Fruit fly (Drosophila melanogaster) whole organism, embryonic: ENCODE data around the gene Ask1.
A peak's percentile ranks its signal among the peaks of the same experiment; 100 is the strongest.

Experiments used
- Abd-B ChIP-seq: fragments of 200-800 bp; sonication (Bioruptor generic); optimal IDR thresholded peaks from 2 replicates; lab custom pipeline; 2018; ENCODE audit warnings: missing biosample characterization, mild to moderate bottlenecking, missing genetic modification characterization, moderate library complexity
- Aef1 ChIP-seq: fragments of 200-800 bp; sonication (Bioruptor generic); IDR thresholded peaks from 3 replicates; pipeline ENCODE4 v1.3.6; 2022; ENCODE audit warnings: missing biosample characterization, missing genetic modification characterization
- Atf6 ChIP-seq: fragments of 200-800 bp; sonication (Bioruptor generic); IDR thresholded peaks from 2 replicates; pipeline ENCODE4 v1.3.6; 2022; ENCODE audit warnings: missing biosample characterization, missing genetic modification characterization
- CG10565 ChIP-seq: fragments of 200-800 bp; sonication (Bioruptor generic); optimal IDR thresholded peaks from 3 replicates; lab custom pipeline; 2016; ENCODE audit warnings: missing biosample characterization, mild to moderate bottlenecking, missing genetic modification characterization
- CG10959 ChIP-seq: fragments of 200-800 bp; sonication (Bioruptor generic); IDR thresholded peaks from 2 replicates; pipeline ENCODE4 v1.3.6; 2022; ENCODE audit warnings: missing biosample characterization, missing genetic modification characterization
- CG11456 ChIP-seq: fragments of 200-800 bp; sonication (Bioruptor generic); IDR thresholded peaks from 3 replicates; pipeline ENCODE4 v1.3.6; 2022; ENCODE audit warnings: missing biosample characterization, missing genetic modification characterization
- CG13287 ChIP-seq: fragments of 200-800 bp; sonication (Bioruptor generic); IDR thresholded peaks from 2 replicates; pipeline ENCODE4 v1.3.6; 2022; ENCODE audit warnings: missing biosample characterization, missing genetic modification characterization; ENCODE audit not compliant: partially characterized antibody
- CG13296 ChIP-seq: fragments of 200-800 bp; sonication (Bioruptor generic); optimal IDR thresholded peaks from 3 replicates; lab custom pipeline; 2018; ENCODE audit warnings: missing biosample characterization, mild to moderate bottlenecking, missing genetic modification characterization
- CG13894 ChIP-seq: fragments of 200-800 bp; sonication (Bioruptor generic); optimal IDR thresholded peaks from 3 replicates; lab custom pipeline; 2018; ENCODE audit warnings: missing biosample characterization, mild to moderate bottlenecking, missing genetic modification characterization, moderate library complexity
- CG14441 ChIP-seq: fragments of 200-800 bp; sonication (Bioruptor generic); IDR thresholded peaks from 2 replicates; pipeline ENCODE4 v1.3.6; 2022; ENCODE audit warnings: missing biosample characterization, missing genetic modification characterization
- CG14710 ChIP-seq: fragments of 200-800 bp; sonication (Bioruptor generic); optimal IDR thresholded peaks from 3 replicates; lab custom pipeline; 2019; ENCODE audit warnings: missing biosample characterization, mild to moderate bottlenecking, missing genetic modification characterization, moderate library complexity
- CG14965 ChIP-seq: fragments of 200-800 bp; sonication (Bioruptor generic); optimal IDR thresholded peaks from 2 replicates; lab custom pipeline; 2016; ENCODE audit warnings: missing biosample characterization, missing genetic modification characterization, borderline replicate concordance
- CG18476 ChIP-seq: fragments of 200-800 bp; sonication (Bioruptor generic); optimal IDR thresholded peaks from 2 replicates; lab custom pipeline; 2016; ENCODE audit warnings: missing biosample characterization, mild to moderate bottlenecking, missing genetic modification characterization
- CG18764 ChIP-seq: fragments of 200-800 bp; sonication (Bioruptor generic); optimal IDR thresholded peaks from 3 replicates; lab custom pipeline; 2016; ENCODE audit warnings: missing biosample characterization, missing genetic modification characterization
- CG2889 ChIP-seq: fragments of 200-800 bp; sonication (Bioruptor generic); IDR thresholded peaks from 3 replicates; pipeline ENCODE4 v1.3.6; 2022; ENCODE audit warnings: missing biosample characterization, missing genetic modification characterization
- CG30431 ChIP-seq: fragments of 200-800 bp; sonication (Bioruptor generic); optimal IDR thresholded peaks from 2 replicates; lab custom pipeline; 2017; ENCODE audit warnings: missing biosample characterization, missing genetic modification characterization
- CG4707 ChIP-seq: fragments of 200-800 bp; sonication (Bioruptor generic); optimal IDR thresholded peaks from 2 replicates; lab custom pipeline; 2018; ENCODE audit warnings: missing biosample characterization, mild to moderate bottlenecking, missing genetic modification characterization, moderate library complexity
- CG7745 ChIP-seq: fragments of 200-800 bp; sonication (Bioruptor generic); optimal IDR thresholded peaks from 2 replicates; lab custom pipeline; 2018; ENCODE audit warnings: missing biosample characterization, mild to moderate bottlenecking, missing genetic modification characterization, moderate library complexity
- CG7786 ChIP-seq: fragments of 200-800 bp; sonication (Bioruptor generic); optimal IDR thresholded peaks from 2 replicates; lab custom pipeline; 2016; ENCODE audit warnings: missing biosample characterization, missing genetic modification characterization
- CG7963 ChIP-seq: fragments of 200-800 bp; sonication (Bioruptor generic); IDR thresholded peaks from 3 replicates; pipeline ENCODE4 v1.3.6; 2022; ENCODE audit warnings: missing biosample characterization, missing genetic modification characterization; ENCODE audit not compliant: partially characterized antibody
- CG9876 ChIP-seq: fragments of 200-800 bp; sonication (Bioruptor generic); optimal IDR thresholded peaks from 2 replicates; lab custom pipeline; 2016; ENCODE audit warnings: missing biosample characterization, missing genetic modification characterization
- Dek ChIP-seq: fragments of 200-800 bp; sonication (Bioruptor generic); optimal IDR thresholded peaks from 3 replicates; lab custom pipeline; 2019; ENCODE audit warnings: missing biosample characterization, mild to moderate bottlenecking, missing genetic modification characterization, moderate library complexity
- Doc2 ChIP-seq: fragments of 200-800 bp; sonication (Bioruptor generic); IDR thresholded peaks from 2 replicates; pipeline ENCODE4 v1.3.6; 2022; ENCODE audit warnings: missing biosample characterization, missing genetic modification characterization
- Dref ChIP-seq: fragments of 200-800 bp; sonication (Bioruptor generic); IDR thresholded peaks from 2 replicates; pipeline ENCODE4 v1.3.6; 2022; ENCODE audit warnings: missing biosample characterization, missing genetic modification characterization
- Drgx ChIP-seq: fragments of 200-800 bp; sonication (Bioruptor generic); IDR thresholded peaks from 2 replicates; pipeline ENCODE4 v1.3.6; 2022; ENCODE audit warnings: missing biosample characterization, missing genetic modification characterization
- H2.0 ChIP-seq: fragments of 200-800 bp; sonication (Bioruptor generic); IDR thresholded peaks from 2 replicates; pipeline ENCODE4 v1.3.6; 2022; ENCODE audit warnings: missing biosample characterization, missing genetic modification characterization
- Hand ChIP-seq: fragments of 200-800 bp; sonication (Bioruptor generic); optimal IDR thresholded peaks from 2 replicates; lab custom pipeline; 2017; ENCODE audit warnings: mild to moderate bottlenecking, missing biosample characterization, missing genetic modification reagents, missing genetic modification characterization
- Hsf ChIP-seq: fragments of 200-800 bp; sonication (Bioruptor generic); optimal IDR thresholded peaks from 3 replicates; lab custom pipeline; 2016; ENCODE audit warnings: missing biosample characterization, missing genetic modification characterization
- MBD-R2 ChIP-seq: fragments of 200-800 bp; sonication (Bioruptor generic); IDR thresholded peaks from 2 replicates; pipeline ENCODE4 v1.3.6; 2022; ENCODE audit warnings: missing biosample characterization, missing genetic modification characterization
- Nf-YA ChIP-seq: fragments of 200-800 bp; sonication (Bioruptor generic); IDR thresholded peaks from 2 replicates; pipeline ENCODE4 v1.3.6; 2022; ENCODE audit warnings: missing biosample characterization, missing genetic modification characterization
- Nf-YB ChIP-seq: fragments of 200-800 bp; sonication (Bioruptor generic); optimal IDR thresholded peaks from 3 replicates; lab custom pipeline; 2019; ENCODE audit warnings: missing biosample characterization, mild to moderate bottlenecking, missing genetic modification characterization, moderate library complexity
- PHDP ChIP-seq: fragments of 200-800 bp; sonication (Bioruptor generic); optimal IDR thresholded peaks from 3 replicates; lab custom pipeline; 2018; ENCODE audit warnings: missing biosample characterization, mild to moderate bottlenecking, missing genetic modification characterization, moderate library complexity
- Sry-δ ChIP-seq: fragments of 200-800 bp; sonication (Bioruptor generic); optimal IDR thresholded peaks from 2 replicates; lab custom pipeline; 2016; ENCODE audit warnings: missing biosample characterization, missing genetic modification characterization
- Xbp1 ChIP-seq: fragments of 200-800 bp; sonication (Bioruptor generic); optimal IDR thresholded peaks from 3 replicates; lab custom pipeline; 2016; ENCODE audit warnings: missing biosample characterization, mild to moderate bottlenecking, missing genetic modification characterization
- ab ChIP-seq: fragments of 200-800 bp; sonication (Bioruptor generic); optimal IDR thresholded peaks from 2 replicates; lab custom pipeline; 2016; ENCODE audit warnings: missing biosample characterization, missing genetic modification characterization
- amos ChIP-seq: fragments of 200-800 bp; sonication (Bioruptor generic); IDR thresholded peaks from 2 replicates; pipeline ENCODE4 v1.3.6; 2022; ENCODE audit warnings: missing biosample characterization, missing genetic modification characterization; ENCODE audit not compliant: partially characterized antibody
- aop ChIP-seq: fragments of 200-800 bp; sonication (Bioruptor generic); IDR thresholded peaks from 2 replicates; pipeline ENCODE4 v1.3.6; 2022; ENCODE audit warnings: missing biosample characterization, missing genetic modification characterization
- cad ChIP-seq: fragments of >200 bp; optimal IDR thresholded peaks from 2 replicates; lab custom pipeline; 2017; ENCODE audit warnings: missing biosample characterization, missing genetic modification characterization
- disco-r ChIP-seq: fragments of 200-800 bp; sonication (Bioruptor generic); optimal IDR thresholded peaks from 2 replicates; lab custom pipeline; 2016; ENCODE audit warnings: missing biosample characterization, missing genetic modification characterization
- dm ChIP-seq: fragments of 200-800 bp; sonication (Bioruptor generic); optimal IDR thresholded peaks from 3 replicates; lab custom pipeline; 2016; ENCODE audit warnings: missing biosample characterization, missing genetic modification characterization
- dmrt11E ChIP-seq: fragments of 200-800 bp; sonication (Bioruptor generic); optimal IDR thresholded peaks from 3 replicates; lab custom pipeline; 2018; ENCODE audit warnings: missing biosample characterization, mild to moderate bottlenecking, missing genetic modification characterization, moderate library complexity
- fd3F ChIP-seq: fragments of 200-800 bp; sonication (Bioruptor generic); optimal IDR thresholded peaks from 2 replicates; lab custom pipeline; 2018; ENCODE audit warnings: missing biosample characterization, mild to moderate bottlenecking, missing genetic modification characterization, moderate library complexity
- gem ChIP-seq: fragments of 200-800 bp; sonication (Bioruptor generic); optimal IDR thresholded peaks from 2 replicates; lab custom pipeline; 2019; ENCODE audit warnings: missing biosample characterization, mild to moderate bottlenecking, missing genetic modification characterization, moderate library complexity
- grn ChIP-seq: fragments of 200-800 bp; sonication (Bioruptor generic); optimal IDR thresholded peaks from 3 replicates; lab custom pipeline; 2017; ENCODE audit warnings: missing biosample characterization, missing genetic modification characterization
- maf-S ChIP-seq: fragments of 200-800 bp; sonication (Bioruptor generic); optimal IDR thresholded peaks from 2 replicates; lab custom pipeline; 2016; ENCODE audit warnings: missing biosample characterization, missing genetic modification characterization
- p53 ChIP-seq: fragments of 200-800 bp; sonication (Bioruptor generic); optimal IDR thresholded peaks from 2 replicates; lab custom pipeline; 2016; ENCODE audit warnings: missing biosample characterization, missing genetic modification characterization
- pita ChIP-seq: fragments of 200-800 bp; sonication (Bioruptor generic); optimal IDR thresholded peaks from 2 replicates; lab custom pipeline; 2017; ENCODE audit warnings: missing biosample characterization, mild to moderate bottlenecking, missing genetic modification characterization
- pnt ChIP-seq: fragments of 200-800 bp; sonication (Bioruptor generic); optimal IDR thresholded peaks from 3 replicates; lab custom pipeline; 2016; ENCODE audit warnings: missing biosample characterization, missing genetic modification characterization
- pros ChIP-seq: fragments of 200-800 bp; sonication (Bioruptor generic); optimal IDR thresholded peaks from 3 replicates; lab custom pipeline; 2019; ENCODE audit warnings: missing biosample characterization, mild to moderate bottlenecking, missing genetic modification characterization, moderate library complexity
- seq ChIP-seq: fragments of 200-800 bp; sonication (Bioruptor generic); IDR thresholded peaks from 2 replicates; pipeline ENCODE4 v1.3.6; 2022; ENCODE audit warnings: missing biosample characterization, missing genetic modification characterization
- slp2 ChIP-seq: fragments of 200-800 bp; sonication (Bioruptor generic); optimal IDR thresholded peaks from 2 replicates; lab custom pipeline; 2016; ENCODE audit warnings: missing biosample characterization, missing genetic modification characterization

Gene Ask1

dm6 chr3R:19892046-19892445 is 12.5 kb downstream of the Ask1 start:
- no peak for TF ChIP-seq pros (GFP tag; lab: Kevin White, UChicago)
- TF ChIP-seq Hand, result no peak
- no peak for TF ChIP-seq aop (GFP tag; lab: Robert Waterston, UW)
- peak; percentile 69 for TF ChIP-seq Xbp1 (GFP tag; lab: Kevin White, UChicago)
- TF ChIP-seq CG14441 (GFP tag; lab: Robert Waterston, UW), result peak; percentile 87
- peak; percentile 33 for TF ChIP-seq dm (GFP tag; lab: Kevin White, UChicago)
- peak; percentile 14; the same call in 1 of the 2 replicates for TF ChIP-seq CG13287 (GFP tag; lab: Robert Waterston, UW)
- peak; percentile 68 for TF ChIP-seq CG7786 (GFP tag; lab: Kevin White, UChicago)
- peak; percentile 49 for TF ChIP-seq CG18764 (GFP tag; lab: Kevin White, UChicago)
- peak; percentile 34; the same call in 1 of the 2 replicates for TF ChIP-seq MBD-R2 (GFP tag; lab: Robert Waterston, UW)
- peak; percentile 61 for TF ChIP-seq Hsf
- peak; percentile 69 for TF ChIP-seq pnt (GFP tag; lab: Kevin White, UChicago)
- TF ChIP-seq Sry-δ (GFP tag; lab: Kevin White, UChicago), result peak; percentile 20
- TF ChIP-seq slp2 (GFP tag; lab: Kevin White, UChicago), result peak; percentile 33
- peak; percentile 71 for TF ChIP-seq seq (GFP tag; lab: Robert Waterston, UW)
- peak; percentile 34; the same call in 1 of the 3 replicates for TF ChIP-seq CG7963 (GFP tag; lab: Robert Waterston, UW)
- TF ChIP-seq Abd-B (GFP tag; lab: Kevin White, UChicago), result no peak
- no peak for TF ChIP-seq CG14965
- peak; percentile 13 for TF ChIP-seq CG9876 (GFP tag; lab: Kevin White, UChicago)
- TF ChIP-seq PHDP (tag; lab: Kevin White, UChicago), result peak; percentile 71
- peak; percentile 77 for TF ChIP-seq gem
- no peak for TF ChIP-seq pita (GFP tag; lab: Kevin White, UChicago)
- TF ChIP-seq maf-S, result peak; percentile 36
- no peak for TF ChIP-seq CG2889 (GFP tag; lab: Robert Waterston, UW)
- no peak for TF ChIP-seq Doc2 (GFP tag; lab: Robert Waterston, UW)
- TF ChIP-seq CG18476 (GFP tag; lab: Kevin White, UChicago), result peak; percentile 49
- peak; percentile 32 for TF ChIP-seq Dek
- TF ChIP-seq H2.0 (GFP tag; lab: Robert Waterston, UW), result peak; percentile 63; the same call in 1 of the 2 replicates
- TF ChIP-seq CG13894 (tag; lab: Kevin White, UChicago), result no peak
- peak; percentile 75; the same call in 1 of the 2 replicates for TF ChIP-seq Atf6 (GFP tag; lab: Robert Waterston, UW)
- TF ChIP-seq CG10565 (GFP tag; lab: Kevin White, UChicago), result no peak
- no peak for TF ChIP-seq ab (GFP tag; lab: Kevin White, UChicago)
- no peak for TF ChIP-seq Dref (GFP tag; lab: Robert Waterston, UW)
- no peak for TF ChIP-seq CG7745
- TF ChIP-seq Drgx (GFP tag; lab: Robert Waterston, UW), result peak; percentile 68
- TF ChIP-seq Nf-YB, result no peak
- peak; percentile 15 for TF ChIP-seq p53 (GFP tag; lab: Kevin White, UChicago)
- peak; percentile 60 for TF ChIP-seq dmrt11E (tag; lab: Kevin White, UChicago)
- peak; percentile 73; the same call in 2 of the 3 replicates for TF ChIP-seq Aef1 (GFP tag; lab: Robert Waterston, UW)
- TF ChIP-seq CG13296 (GFP tag; lab: Kevin White, UChicago), result peak; percentile 62
- TF ChIP-seq CG11456 (GFP tag; lab: Robert Waterston, UW), result peak; percentile 82
- no peak for TF ChIP-seq cad (GFP tag; lab: Kevin White, UChicago)
- TF ChIP-seq CG30431 (GFP tag; lab: Kevin White, UChicago), result peak; percentile 62
- TF ChIP-seq amos (GFP tag; lab: Robert Waterston, UW), result no peak
- TF ChIP-seq fd3F (GFP tag; lab: Kevin White, UChicago), result peak; percentile 56
- peak; percentile 54 for TF ChIP-seq CG10959 (GFP tag; lab: Robert Waterston, UW)
- 0 out of 2 replicates have a peak, but pooled peaks have one; percentile 43 for TF ChIP-seq Nf-YA (GFP tag; lab: Robert Waterston, UW)
- TF ChIP-seq grn (GFP tag; lab: Kevin White, UChicago), result no peak
- TF ChIP-seq CG14710 (tag; lab: Kevin White, UChicago), result peak; percentile 41
- peak; percentile 46 for TF ChIP-seq CG4707 (GFP tag; lab: Kevin White, UChicago)
- peak; percentile 30 for TF ChIP-seq disco-r (GFP tag; lab: Kevin White, UChicago)
